Fruit fly (Drosophila melanogaster) whole organism, embryonic: Measurements from ENCODE around the gene CG10341.

Experiments used
- ATbp ChIP-seq: fragments of 200-800 bp; sonication (Bioruptor generic); optimal IDR thresholded peaks from 2 replicates; lab custom pipeline; 2017; ENCODE audit warnings: missing biosample characterization, mild to moderate bottlenecking, missing genetic modification characterization, missing genetic modification reagents
- Adf1 ChIP-seq: fragments of 200-800 bp; sonication (Bioruptor generic); IDR thresholded peaks from 2 replicates; pipeline ENCODE4 v1.3.6; 2022; ENCODE audit warnings: missing biosample characterization, missing genetic modification characterization
- CG1024 ChIP-seq: fragments of 200-800 bp; sonication (Bioruptor generic); IDR thresholded peaks from 2 replicates; pipeline ENCODE4 v1.3.6; 2022; ENCODE audit warnings: missing biosample characterization, missing genetic modification characterization
- CG11456 ChIP-seq: fragments of 200-800 bp; sonication (Bioruptor generic); IDR thresholded peaks from 3 replicates; pipeline ENCODE4 v1.3.6; 2022; ENCODE audit warnings: missing biosample characterization, missing genetic modification characterization
- CG12769 ChIP-seq: fragments of 200-800 bp; sonication (Bioruptor generic); optimal IDR thresholded peaks from 2 replicates; lab custom pipeline; 2019; ENCODE audit warnings: missing biosample characterization, mild to moderate bottlenecking, missing genetic modification characterization, moderate library complexity
- CG12942 ChIP-seq: fragments of 200-800 bp; sonication (Bioruptor generic); optimal IDR thresholded peaks from 3 replicates; lab custom pipeline; 2016; ENCODE audit warnings: missing biosample characterization, missing genetic modification characterization
- CG13296 ChIP-seq: fragments of 200-800 bp; sonication (Bioruptor generic); optimal IDR thresholded peaks from 3 replicates; lab custom pipeline; 2018; ENCODE audit warnings: missing biosample characterization, mild to moderate bottlenecking, missing genetic modification characterization
- CG13894 ChIP-seq: fragments of 200-800 bp; sonication (Bioruptor generic); optimal IDR thresholded peaks from 3 replicates; lab custom pipeline; 2018; ENCODE audit warnings: missing biosample characterization, mild to moderate bottlenecking, missing genetic modification characterization, moderate library complexity
- CG14667 ChIP-seq: fragments of 200-800 bp; sonication (Bioruptor generic); IDR thresholded peaks from 2 replicates; pipeline ENCODE4 v1.3.6; 2022; ENCODE audit warnings: missing biosample characterization, missing genetic modification characterization
- CG17612 ChIP-seq: fragments of 200-800 bp; sonication (Bioruptor generic); IDR thresholded peaks from 2 replicates; pipeline ENCODE4 v1.3.6; 2022; ENCODE audit warnings: missing biosample characterization, missing genetic modification characterization
- CG17802 ChIP-seq: fragments of 200-800 bp; sonication (Bioruptor generic); optimal IDR thresholded peaks from 2 replicates; lab custom pipeline; 2018; ENCODE audit warnings: missing biosample characterization, mild to moderate bottlenecking, missing genetic modification characterization, moderate library complexity
- CG18262 ChIP-seq: fragments of 200-800 bp; optimal IDR thresholded peaks from 3 replicates; lab custom pipeline; 2019; ENCODE audit warnings: missing biosample characterization, mild to moderate bottlenecking, missing genetic modification characterization, moderate library complexity
- CG32767 ChIP-seq: fragments of 200-800 bp; sonication (Bioruptor generic); IDR thresholded peaks from 2 replicates; pipeline ENCODE4 v1.3.6; 2022; ENCODE audit warnings: missing biosample characterization, missing genetic modification characterization
- CG34422 ChIP-seq: fragments of 200-800 bp; sonication (Bioruptor generic); IDR thresholded peaks from 3 replicates; pipeline ENCODE4 v1.3.6; 2022; ENCODE audit warnings: missing biosample characterization, missing genetic modification characterization
- CG4282 ChIP-seq: fragments of 200-800 bp; sonication (Bioruptor generic); optimal IDR thresholded peaks from 2 replicates; lab custom pipeline; 2016; ENCODE audit warnings: missing biosample characterization, missing genetic modification characterization
- CG7963 ChIP-seq: fragments of 200-800 bp; sonication (Bioruptor generic); IDR thresholded peaks from 3 replicates; pipeline ENCODE4 v1.3.6; 2022; ENCODE audit warnings: missing biosample characterization, missing genetic modification characterization; ENCODE audit not compliant: partially characterized antibody
- CG8359 ChIP-seq: fragments of 200-800 bp; sonication (Bioruptor generic); optimal IDR thresholded peaks from 2 replicates; lab custom pipeline; 2017; ENCODE audit warnings: missing biosample characterization, mild to moderate bottlenecking, missing genetic modification characterization, borderline replicate concordance
- CG9876 ChIP-seq: fragments of 200-800 bp; sonication (Bioruptor generic); optimal IDR thresholded peaks from 2 replicates; lab custom pipeline; 2016; ENCODE audit warnings: missing biosample characterization, missing genetic modification characterization
- Dek ChIP-seq: fragments of 200-800 bp; sonication (Bioruptor generic); optimal IDR thresholded peaks from 3 replicates; lab custom pipeline; 2019; ENCODE audit warnings: missing biosample characterization, mild to moderate bottlenecking, missing genetic modification characterization, moderate library complexity
- Fer3 ChIP-seq: fragments of 200-800 bp; sonication (Bioruptor generic); optimal IDR thresholded peaks from 2 replicates; lab custom pipeline; 2018; ENCODE audit warnings: missing biosample characterization, mild to moderate bottlenecking, missing genetic modification characterization, moderate library complexity
- HLH54F ChIP-seq: fragments of 200-800 bp; sonication (Bioruptor generic); optimal IDR thresholded peaks from 3 replicates; lab custom pipeline; 2016; ENCODE audit warnings: missing biosample characterization, missing genetic modification characterization
- Hey ChIP-seq: fragments of 200-800 bp; sonication (Bioruptor generic); optimal IDR thresholded peaks from 3 replicates; lab custom pipeline; 2018; ENCODE audit warnings: missing biosample characterization, mild to moderate bottlenecking, missing genetic modification characterization
- Hr3 ChIP-seq: fragments of 200-800 bp; sonication (Bioruptor generic); optimal IDR thresholded peaks from 3 replicates; lab custom pipeline; 2016; ENCODE audit warnings: missing biosample characterization, missing genetic modification characterization
- Hr39 ChIP-seq: fragments of >200 bp; optimal IDR thresholded peaks from 2 replicates; lab custom pipeline; 2017
- Jarid2 ChIP-seq: fragments of 200-800 bp; sonication (Bioruptor generic); optimal IDR thresholded peaks from 3 replicates; lab custom pipeline; 2017; ENCODE audit warnings: mild to moderate bottlenecking, missing biosample characterization, missing genetic modification reagents, missing genetic modification characterization
- Kr ChIP-seq: fragments of 200-800 bp; sonication (Bioruptor generic); optimal IDR thresholded peaks from 2 replicates; lab custom pipeline; 2017; ENCODE audit warnings: missing biosample characterization, mild to moderate bottlenecking, missing genetic modification characterization
- Taf1 ChIP-seq: fragments of 200-800 bp; sonication (Bioruptor generic); IDR thresholded peaks from 2 replicates; pipeline ENCODE4 v1.3.6; 2022; ENCODE audit warnings: missing biosample characterization, missing genetic modification characterization
- ab ChIP-seq: fragments of 200-800 bp; sonication (Bioruptor generic); optimal IDR thresholded peaks from 2 replicates; lab custom pipeline; 2016; ENCODE audit warnings: missing biosample characterization, missing genetic modification characterization
- al ChIP-seq: fragments of 200-800 bp; sonication (Bioruptor generic); IDR thresholded peaks from 2 replicates; pipeline ENCODE4 v1.3.6; 2022; ENCODE audit warnings: missing biosample characterization, missing genetic modification characterization
- cas ChIP-seq: fragments of 200-800 bp; sonication (Bioruptor generic); IDR thresholded peaks from 2 replicates; pipeline ENCODE4 v1.3.6; 2022; ENCODE audit warnings: missing biosample characterization, missing genetic modification characterization
- chn ChIP-seq: fragments of 200-800 bp; sonication (Bioruptor generic); optimal IDR thresholded peaks from 2 replicates; lab custom pipeline; 2016; ENCODE audit warnings: missing biosample characterization, missing genetic modification characterization
- croc ChIP-seq: fragments of 200-800 bp; sonication (Bioruptor generic); conservative IDR thresholded peaks from 3 replicates; pipeline ENCODE4 v1.3.6; 2022; ENCODE audit warnings: missing biosample characterization, missing genetic modification characterization
- crol ChIP-seq: fragments of 200-800 bp; sonication (Bioruptor generic); IDR thresholded peaks from 2 replicates; pipeline ENCODE4 v1.3.6; 2022; ENCODE audit warnings: missing biosample characterization, missing genetic modification characterization
- crp ChIP-seq, 2 experiments: fragments of 200-800 bp; sonication (Bioruptor generic); optimal IDR thresholded peaks; 2 replicates in 1 of 2; 3 replicates in 1 of 2; lab custom pipeline; 2017; ENCODE audit warnings: missing biosample characterization in 2 of 2, missing genetic modification characterization in 2 of 2, mild to moderate bottlenecking in 1 of 2, moderate library complexity in 1 of 2
- grn ChIP-seq: fragments of 200-800 bp; sonication (Bioruptor generic); optimal IDR thresholded peaks from 3 replicates; lab custom pipeline; 2017; ENCODE audit warnings: missing biosample characterization, missing genetic modification characterization
- inv ChIP-seq: fragments of 200-800 bp; sonication (Bioruptor generic); IDR thresholded peaks from 2 replicates; pipeline ENCODE4 v1.3.6; 2022; ENCODE audit warnings: missing biosample characterization, missing genetic modification characterization; ENCODE audit not compliant: partially characterized antibody
- jing ChIP-seq: fragments of 200-800 bp; sonication (Bioruptor generic); optimal IDR thresholded peaks from 2 replicates; lab custom pipeline; 2018; ENCODE audit warnings: missing biosample characterization, mild to moderate bottlenecking, missing genetic modification characterization
- kay ChIP-seq: fragments of 200-800 bp; sonication (Bioruptor generic); optimal IDR thresholded peaks from 2 replicates; lab custom pipeline; 2016; ENCODE audit warnings: missing biosample characterization, missing genetic modification characterization
- ken ChIP-seq: fragments of 200-800 bp; sonication (Bioruptor generic); IDR thresholded peaks from 3 replicates; pipeline ENCODE4 v1.3.6; 2022; ENCODE audit warnings: missing biosample characterization, missing genetic modification characterization
- luna ChIP-seq: fragments of 200-800 bp; sonication (Bioruptor generic); optimal IDR thresholded peaks from 2 replicates; lab custom pipeline; 2016; ENCODE audit warnings: missing biosample characterization, missing genetic modification characterization
- nerfin-1 ChIP-seq: fragments of 200-800 bp; sonication (Bioruptor generic); optimal IDR thresholded peaks from 3 replicates; lab custom pipeline; 2019; ENCODE audit warnings: missing biosample characterization, mild to moderate bottlenecking, missing genetic modification characterization, moderate library complexity
- nom ChIP-seq: fragments of 200-800 bp; sonication (Bioruptor generic); optimal IDR thresholded peaks from 2 replicates; lab custom pipeline; 2017; ENCODE audit warnings: missing biosample characterization, missing genetic modification characterization, mild to moderate bottlenecking, moderate library complexity, missing genetic modification reagents
- otp ChIP-seq: fragments of 200-800 bp; sonication (Bioruptor generic); IDR thresholded peaks from 3 replicates; pipeline ENCODE4, ENCODE4 v1.3.6; 2022; ENCODE audit warnings: missing biosample characterization, missing genetic modification characterization
- pb ChIP-seq: fragments of 200-800 bp; sonication (Bioruptor generic); optimal IDR thresholded peaks from 3 replicates; lab custom pipeline; 2016; ENCODE audit warnings: missing biosample characterization, missing genetic modification characterization
- sqz ChIP-seq: fragments of 200-800 bp; sonication (Bioruptor generic); optimal IDR thresholded peaks from 3 replicates; lab custom pipeline; 2018; ENCODE audit warnings: missing biosample characterization, mild to moderate bottlenecking, missing genetic modification characterization
- tna ChIP-seq: fragments of 200-800 bp; sonication (Bioruptor generic); IDR thresholded peaks from 2 replicates; pipeline ENCODE4 v1.3.6; 2022; ENCODE audit warnings: missing biosample characterization, missing genetic modification characterization; ENCODE audit not compliant: partially characterized antibody
- trh ChIP-seq: fragments of 200-800 bp; sonication (Bioruptor generic); optimal IDR thresholded peaks from 2 replicates; lab custom pipeline; 2016; ENCODE audit warnings: missing biosample characterization, missing genetic modification characterization
- tup ChIP-seq: fragments of 200-800 bp; sonication (Bioruptor generic); optimal IDR thresholded peaks from 2 replicates; lab custom pipeline; 2016; ENCODE audit warnings: missing biosample characterization, mild to moderate bottlenecking, missing genetic modification characterization, moderate library complexity
- tx ChIP-seq: fragments of 200-800 bp; sonication (Bioruptor generic); optimal IDR thresholded peaks from 2 replicates; lab custom pipeline; 2016; ENCODE audit warnings: missing biosample characterization, missing genetic modification characterization
- yki ChIP-seq: fragments of >200 bp; optimal IDR thresholded peaks from 3 replicates; lab custom pipeline; 2018
- zfh2 ChIP-seq: fragments of 200-800 bp; sonication (Bioruptor generic); optimal IDR thresholded peaks from 2 replicates; lab custom pipeline; 2016; ENCODE audit warnings: missing biosample characterization, missing genetic modification characterization

Gene CG10341

dm6 chr2L:18688646-18689296 lies 9.7 kb upstream of the CG10341 start, which contains the start of gene msl-1 (continued):
- TF ChIP-seq CG1024 (GFP tag; lab: Robert Waterston, UW) (peak; percentile 18; the same call in 1 of the 2 replicates), ken (GFP tag; lab: Robert Waterston, UW) (0 out of 3 replicates have a peak, but pooled peaks have one; percentile 41), CG34422 (peak; percentile 74; the same call in 2 of the 3 replicates), Hr39 (lab: Kevin White, UChicago) (no peak), ab (no peak), CG13894 (tag; lab: Kevin White, UChicago) (no peak), tx (peak; percentile 11), CG8359 (GFP tag; lab: Kevin White, UChicago) (no peak), CG18262 (no peak), CG32767 (no peak), CG9876 (GFP tag; lab: Kevin White, UChicago) (peak; percentile 38), luna (GFP tag; lab: Kevin White, UChicago) (no peak), CG11456 (GFP tag; lab: Robert Waterston, UW) (peak; percentile 80), nom (GFP tag; lab: Kevin White, UChicago) (no peak), HLH54F (GFP tag; lab: Kevin White, UChicago) (peak; percentile 42), Jarid2 (no peak), CG12942 (GFP tag; lab: Kevin White, UChicago) (no peak), CG12769 (no peak), CG13296 (GFP tag; lab: Kevin White, UChicago) (no peak), Hey (tag; lab: Kevin White, UChicago) (no peak), Adf1 (GFP tag; lab: Robert Waterston, UW) (no peak), trh (GFP tag; lab: Kevin White, UChicago) (no peak), CG4282 (GFP tag; lab: Kevin White, UChicago) (no peak), Taf1 (GFP tag; lab: Robert Waterston, UW) (no peak), CG17802 (peak; percentile 12), nerfin-1 (tag; lab: Kevin White, UChicago) (no peak), crp (GFP tag; optimal IDR thresholded peaks at IDR 0.05; lab: Kevin White, UChicago) (peak in 1 of 2 experiments; percentile 28), kay (GFP tag; lab: Kevin White, UChicago) (no peak), CG17612 (GFP tag; lab: Robert Waterston, UW) (no peak), sqz (GFP tag; lab: Kevin White, UChicago) (peak; percentile 26), Kr (GFP tag; lab: Kevin White, UChicago) (no peak), cas (GFP tag; lab: Robert Waterston, UW) (no peak), pb (GFP tag; lab: Kevin White, UChicago) (no peak), crol (no peak), al (GFP tag; lab: Robert Waterston, UW) (peak; percentile 45; the same call in 1 of the 2 replicates), zfh2 (GFP tag; lab: Kevin White, UChicago) (peak; percentile 55), ATbp (GFP tag; lab: Kevin White, UChicago) (no peak), CG14667 (GFP tag; lab: Robert Waterston, UW) (0 out of 2 replicates have a peak, but pooled peaks have one; percentile 10), grn (GFP tag; lab: Kevin White, UChicago) (no peak), jing (GFP tag; lab: Kevin White, UChicago) (no peak), inv (GFP tag; lab: Robert Waterston, UW) (peak; percentile 97), yki (lab: Kevin White, UChicago) (no peak), Dek (tag; lab: Kevin White, UChicago) (no peak), otp (GFP tag; lab: Robert Waterston, UW) (0 out of 3 replicates have a peak, but pooled peaks have one; percentile 28), tup (GFP tag; lab: Kevin White, UChicago) (no peak), Hr3 (peak; percentile 12), tna (GFP tag; lab: Robert Waterston, UW) (peak; percentile 88), chn (GFP tag; lab: Kevin White, UChicago) (peak; percentile 8), CG7963 (GFP tag; lab: Robert Waterston, UW) (peak; percentile 94), Fer3 (tag; lab: Kevin White, UChicago) (no peak), croc (GFP tag; lab: Robert Waterston, UW) (no peak)
